Fruit fly (Drosophila melanogaster) Kc167 (cell line): ENCODE measurements around the gene CG43329.

Experiments used
- Myc ChIP-seq: fragments of >200 bp; optimal IDR thresholded peaks from 2 replicates; lab custom pipeline; 2017; ENCODE audit warnings: missing external identifiers
- h ChIP-seq: fragments of >200 bp; optimal IDR thresholded peaks from 3 replicates; lab custom pipeline; 2018; ENCODE audit warnings: missing external identifiers
- psq ChIP-seq: fragments of >200 bp; optimal IDR thresholded peaks from 2 replicates; lab custom pipeline; 2017; ENCODE audit warnings: missing external identifiers
- ttk ChIP-seq: sonication (Bioruptor generic); optimal IDR thresholded peaks from 2 replicates; lab custom pipeline; 2017; ENCODE audit warnings: missing external identifiers

dm6 chr3L:22474081-22474845 is 30.8 kb downstream of the CG43329 start, which contains the start of gene CG11425:
- TF ChIP-seq Myc (lab: Kevin White, UChicago) (no peak), ttk (lab: Kevin White, UChicago) (no peak), psq (no peak), h (lab: Kevin White, UChicago) (no peak)
